Worm (Caenorhabditis elegans): Measurements from ENCODE around the gene sdz-13.

The sdz-13 gene

ce11 chrIV:10842232-10842631 is 37.2 kb downstream of the sdz-13 start (continued):
- TF ChIP-seq attf-3 (GFP tag; conservative IDR thresholded peaks at IDR 0.05) (peak; percentile 27; the same call in 1 of the 2 replicates), aptf-3 (GFP tag; IDR thresholded peaks at IDR 0.05) (no peak), F39B2.1 (GFP tag; IDR thresholded peaks at IDR 0.05) (0 out of 2 replicates have a peak, but pooled peaks have one; percentile 7), zim-3 (tag; optimal IDR thresholded peaks at IDR 0.05) (no peak), ztf-25 (GFP tag; IDR thresholded peaks at IDR 0.05) (no peak), hrde-1 (tag; optimal IDR thresholded peaks at IDR 0.05; ENCODE audit: borderline replicate concordance) (no peak), F33H1.4 (GFP tag; IDR thresholded peaks at IDR 0.05) (no peak), hlh-26 (GFP tag; conservative IDR thresholded peaks at IDR 0.05) (no peak), unc-130 (GFP tag; optimal IDR thresholded peaks at IDR 0.05) (no peak), lir-1 (GFP tag; conservative IDR thresholded peaks at IDR 0.05) (no peak), tlf-1 (GFP tag; optimal IDR thresholded peaks at IDR 0.05) (no peak), efl-1 (GFP tag; optimal IDR thresholded peaks at IDR 0.05) (no peak), hmg-1.2 (GFP tag; IDR thresholded peaks at IDR 0.05) (peak; percentile 16; the same call in 1 of the 2 replicates), xnd-1 (tag; optimal IDR thresholded peaks at IDR 0.05) (no peak), repo-1 (tag; optimal IDR thresholded peaks at IDR 0.05) (no peak), F57A8.1 (GFP tag; optimal IDR thresholded peaks at IDR 0.05) (no peak), nfya-2 (GFP tag; IDR thresholded peaks at IDR 0.05) (no peak), chd-7 (tag; optimal IDR thresholded peaks at IDR 0.05) (no peak), ama-1 (optimal IDR thresholded peaks at IDR 0.05) (no peak), ama-1 (GFP tag; optimal IDR thresholded peaks at IDR 0.05) (peak in 1 of 2 experiments; percentile 28), unc-62 (GFP tag; optimal IDR thresholded peaks at IDR 0.05) (no peak), lin-54 (GFP tag; optimal IDR thresholded peaks at IDR 0.05) (no peak), mes-4 (tag; optimal IDR thresholded peaks at IDR 0.05) (no peak), sdz-38 (tag; optimal IDR thresholded peaks at IDR 0.05) (no peak), nfyb-1 (GFP tag; IDR thresholded peaks at IDR 0.05) (peak; percentile 18; the same call in 1 of the 2 replicates), madf-8 (GFP tag; conservative IDR thresholded peaks at IDR 0.05) (no peak; the same call in 1 of the 2 replicates), somi-1 (GFP tag; optimal IDR thresholded peaks at IDR 0.05) (no peak), zfh-2 (GFP tag; conservative IDR thresholded peaks at IDR 0.05) (no peak), ztf-18 (tag; optimal IDR thresholded peaks at IDR 0.05) (no peak), B0336.3 (GFP tag; IDR thresholded peaks at IDR 0.05) (no peak), egl-44 (GFP tag; IDR thresholded peaks at IDR 0.05) (0 out of 2 replicates have a peak, but pooled peaks have one; percentile 36), snpc-1.1 (tag; optimal IDR thresholded peaks at IDR 0.05; ENCODE audit: insufficient read depth) (no peak), athp-1 (tag; optimal IDR thresholded peaks at IDR 0.05) (no peak), him-1 (tag; optimal IDR thresholded peaks at IDR 0.05) (no peak), ceh-27 (GFP tag; optimal IDR thresholded peaks at IDR 0.05) (no peak), rcor-1 (GFP tag; IDR thresholded peaks at IDR 0.05) (peak; percentile 31; the same call in 1 of the 2 replicates), ekl-4 (GFP tag; IDR thresholded peaks at IDR 0.05) (no peak), ztf-26 (tag; optimal IDR thresholded peaks at IDR 0.05) (no peak), tbp1 (GFP tag; optimal IDR thresholded peaks at IDR 0.05) (no peak), madf-6 (GFP tag; IDR thresholded peaks at IDR 0.05) (peak; percentile 69), nhr-120 (GFP tag; IDR thresholded peaks at IDR 0.05) (no peak), dox-1 (GFP tag; IDR thresholded peaks at IDR 0.05) (peak; percentile 40), hmg-20 (GFP tag; IDR thresholded peaks at IDR 0.05) (no peak), dpl-1 (GFP tag; optimal IDR thresholded peaks at IDR 0.05) (no peak), mcd-1 (GFP tag; IDR thresholded peaks at IDR 0.05) (no peak), hlh-12 (tag; optimal IDR thresholded peaks at IDR 0.05) (no peak), Y95B8A.8 (GFP tag; IDR thresholded peaks at IDR 0.05) (no peak), hsf-1 (GFP tag; IDR thresholded peaks at IDR 0.05) (no peak), lsl-1 (GFP tag; optimal IDR thresholded peaks at IDR 0.05) (peak; percentile 57), tbx-9 (tag; optimal IDR thresholded peaks at IDR 0.05; ENCODE audit: borderline replicate concordance) (no peak)

Measured in whole organism, young adult.